Worm (Caenorhabditis elegans) whole organism, L4 larva: ENCODE results near the gene C15H9.4.

Experiments
- F44E2.7 ChIP-seq: fragments of 200-800 bp; sonication (Bioruptor generic); IDR thresholded peaks from 2 replicates; pipeline ENCODE4 v2.1.2; 2022; ENCODE audit warnings: missing genetic modification characterization, missing compliant biosample characterization
- F49E8.2 ChIP-seq: sonication (generic microtip); optimal IDR thresholded peaks from 2 replicates; lab custom pipeline; 2016; ENCODE audit warnings: missing compliant biosample characterization, mild to moderate bottlenecking, missing genetic modification characterization, borderline replicate concordance
- Y105C5A.15 ChIP-seq: fragments of 200-800 bp; sonication (Bioruptor generic); IDR thresholded peaks from 2 replicates; pipeline ENCODE4 v1.3.6; 2022; ENCODE audit warnings: missing genetic modification characterization, missing compliant biosample characterization
- Y75B8A.6 ChIP-seq: fragments of 200-800 bp; sonication (Bioruptor generic); IDR thresholded peaks from 2 replicates; pipeline ENCODE4 v1.3.6; 2022; ENCODE audit warnings: missing genetic modification reagents, missing genetic modification characterization, missing compliant biosample characterization
- ZK546.5 ChIP-seq, 2 experiments: sonication (generic microtip); optimal IDR thresholded peaks; 2 replicates each; lab custom pipeline; 2017; ENCODE audit warnings: missing biosample characterization in 2 of 2, missing genetic modification characterization in 2 of 2
- aha-1 ChIP-seq: fragments of 150-350 bp; peaks from one replicate; lab custom pipeline; 2014; ENCODE audit warnings: missing biosample characterization, missing genetic modification characterization
- ceh-28 ChIP-seq: fragments of 150-350 bp; optimal IDR thresholded peaks from 2 replicates; lab custom pipeline; 2014; ENCODE audit warnings: missing biosample characterization, missing genetic modification reagents, missing genetic modification characterization
- ceh-32 ChIP-seq: sonication (generic microtip); optimal IDR thresholded peaks from 2 replicates; lab custom pipeline; 2016; ENCODE audit warnings: mild to moderate bottlenecking, missing genetic modification characterization, missing compliant biosample characterization; ENCODE audit not compliant: poor library complexity
- ceh-44 ChIP-seq: fragments of 200-800 bp; sonication (Bioruptor generic); IDR thresholded peaks from 2 replicates; pipeline ENCODE4 v1.3.6; 2022; ENCODE audit warnings: missing genetic modification reagents, missing genetic modification characterization, missing compliant biosample characterization
- ces-1 ChIP-seq: fragments of 150-350 bp; sonication (generic microtip); optimal IDR thresholded peaks from 4 replicates; lab custom pipeline; 2014; ENCODE audit warnings: missing biosample characterization, missing genetic modification reagents, missing genetic modification characterization
- ctbp-1 ChIP-seq: fragments of 200-800 bp; sonication (Bioruptor generic); IDR thresholded peaks from 2 replicates; pipeline ENCODE4 v1.3.6; 2022; ENCODE audit warnings: missing genetic modification reagents, missing genetic modification characterization, missing compliant biosample characterization
- daf-12 ChIP-seq: fragments of 150-350 bp; optimal IDR thresholded peaks from 2 replicates; lab custom pipeline; 2014; ENCODE audit warnings: missing biosample characterization, missing genetic modification reagents, missing genetic modification characterization
- daf-16 ChIP-seq, 3 experiments: sonication (generic microtip); optimal IDR thresholded peaks; 2 replicates each; lab custom pipeline; 2016 to 2017; ENCODE audit warnings: missing genetic modification characterization in 3 of 3, missing genetic modification reagents in 3 of 3, mild to moderate bottlenecking in 2 of 3, missing compliant biosample characterization in 2 of 3, missing biosample characterization in 1 of 3, moderate library complexity in 1 of 3
- daf-19 ChIP-seq: fragments of 200-800 bp; sonication (Bioruptor generic); conservative IDR thresholded peaks from 2 replicates; pipeline ENCODE4 v1.3.6; 2022; ENCODE audit warnings: missing genetic modification characterization, missing compliant biosample characterization
- dmd-9 ChIP-seq: fragments of 200-800 bp; sonication (Bioruptor generic); IDR thresholded peaks from 2 replicates; pipeline ENCODE4 v1.3.6; 2022; ENCODE audit warnings: missing genetic modification reagents, missing genetic modification characterization, missing compliant biosample characterization
- dpl-1 ChIP-seq: fragments of 150-350 bp; optimal IDR thresholded peaks from 2 replicates; lab custom pipeline; 2014; ENCODE audit warnings: missing biosample characterization, missing genetic modification reagents, missing genetic modification characterization
- dve-1 ChIP-seq: sonication (generic microtip); optimal IDR thresholded peaks from 2 replicates; lab custom pipeline; 2017; ENCODE audit warnings: antibody characterized with exemption, mild to moderate bottlenecking, missing genetic modification characterization, missing compliant biosample characterization; ENCODE audit not compliant: insufficient read depth
- hif-1 ChIP-seq, 2 experiments: sonication (generic microtip); optimal IDR thresholded peaks; 2 replicates each; lab custom pipeline; 2016 to 2017; ENCODE audit warnings: missing compliant biosample characterization in 2 of 2, missing genetic modification characterization in 2 of 2, missing genetic modification reagents in 2 of 2, missing genotype in 2 of 2, mild to moderate bottlenecking in 1 of 2
- hlh-11 ChIP-seq: fragments of 200-800 bp; sonication (Bioruptor generic); optimal IDR thresholded peaks from 2 replicates; lab custom pipeline; 2018; ENCODE audit warnings: mild to moderate bottlenecking, missing genetic modification characterization, missing compliant biosample characterization
- lin-1 ChIP-seq: fragments of 200-800 bp; sonication (Bioruptor generic); IDR thresholded peaks from 2 replicates; pipeline ENCODE4 v1.3.6; 2022; ENCODE audit warnings: missing genetic modification reagents, missing genetic modification characterization, missing compliant biosample characterization
- lin-29 ChIP-seq: fragments of 200-800 bp; sonication (Bioruptor generic); IDR thresholded peaks from 2 replicates; pipeline ENCODE4 v1.3.6; 2022; ENCODE audit warnings: missing genetic modification reagents, missing genetic modification characterization, missing compliant biosample characterization
- lin-39 ChIP-seq: fragments of 150-350 bp; optimal IDR thresholded peaks from 2 replicates; lab custom pipeline; 2014; ENCODE audit warnings: missing biosample characterization, missing genetic modification reagents, missing genetic modification characterization
- lir-3 ChIP-seq: sonication (generic microtip); optimal IDR thresholded peaks from 2 replicates; lab custom pipeline; 2016; ENCODE audit warnings: mild to moderate bottlenecking, missing genetic modification characterization, missing compliant biosample characterization
- lsy-2 ChIP-seq, 2 experiments: fragments of 150-350 bp in 1 of 2; sonication (generic microtip) in 1 of 2; optimal IDR thresholded peaks; 2 replicates each; lab custom pipeline; 2014 to 2017; ENCODE audit warnings: missing biosample characterization in 2 of 2, missing genetic modification characterization in 2 of 2
- madf-5 ChIP-seq, 2 experiments: fragments of 200-800 bp; sonication (Bioruptor generic); IDR thresholded peaks; 2 replicates each; pipeline ENCODE4 v1.3.6; 2022; ENCODE audit warnings: missing compliant biosample characterization in 2 of 2, missing genetic modification characterization in 2 of 2
- mdl-1 ChIP-seq, 2 experiments: fragments of 150-350 bp in 1 of 2; sonication (generic microtip) in 1 of 2; optimal IDR thresholded peaks; 2 replicates each; lab custom pipeline; 2014 to 2017; ENCODE audit warnings: missing biosample characterization in 2 of 2, missing genetic modification characterization in 2 of 2
- mep-1 ChIP-seq: fragments of 150-350 bp; sonication (generic microtip); optimal IDR thresholded peaks from 3 replicates; lab custom pipeline; 2014; ENCODE audit warnings: missing biosample characterization, missing genetic modification characterization
- mxl-2 ChIP-seq: fragments of 200-800 bp; sonication (Bioruptor generic); conservative IDR thresholded peaks from 2 replicates; pipeline ENCODE4 v1.3.6; 2022; ENCODE audit warnings: missing genetic modification reagents, missing genetic modification characterization, missing compliant biosample characterization
- nhr-10 ChIP-seq: fragments of 150-350 bp; optimal IDR thresholded peaks from 2 replicates; lab custom pipeline; 2014; ENCODE audit warnings: missing biosample characterization, missing genetic modification characterization
- nhr-11 ChIP-seq: fragments of 150-350 bp; optimal IDR thresholded peaks from 2 replicates; lab custom pipeline; 2014; ENCODE audit warnings: missing biosample characterization, missing genetic modification characterization
- nhr-111 ChIP-seq: fragments of 200-800 bp; sonication (Bioruptor generic); optimal IDR thresholded peaks from 2 replicates; lab custom pipeline; 2018; ENCODE audit warnings: mild to moderate bottlenecking, missing genetic modification characterization, missing compliant biosample characterization
- nhr-28 ChIP-seq: fragments of 150-350 bp; optimal IDR thresholded peaks from 2 replicates; lab custom pipeline; 2014; ENCODE audit warnings: missing biosample characterization, missing genetic modification characterization
- nhr-41 ChIP-seq: fragments of 200-800 bp; sonication (Bioruptor generic); IDR thresholded peaks from 2 replicates; pipeline ENCODE4 v1.3.6; 2022; ENCODE audit warnings: missing genetic modification reagents, missing genetic modification characterization, missing compliant biosample characterization
- nhr-42 ChIP-seq: fragments of 200-800 bp; sonication (Bioruptor generic); IDR thresholded peaks from 2 replicates; pipeline ENCODE4 v1.3.6; 2022; ENCODE audit warnings: missing genetic modification characterization, missing compliant biosample characterization
- nhr-76 ChIP-seq: fragments of 150-350 bp; optimal IDR thresholded peaks from 2 replicates; lab custom pipeline; 2014; ENCODE audit warnings: missing biosample characterization, missing genetic modification characterization
- nhr-77 ChIP-seq: fragments of 150-350 bp; optimal IDR thresholded peaks from 2 replicates; lab custom pipeline; 2014; ENCODE audit warnings: missing biosample characterization, missing genetic modification characterization
- php-3 ChIP-seq: fragments of 200-800 bp; sonication (Bioruptor generic); IDR thresholded peaks from 2 replicates; pipeline ENCODE4 v1.3.6; 2022; ENCODE audit warnings: missing genetic modification reagents, missing genetic modification characterization, missing compliant biosample characterization
- pqm-1 ChIP-seq: sonication (generic microtip); optimal IDR thresholded peaks from 2 replicates; lab custom pipeline; 2017; ENCODE audit warnings: missing biosample characterization, missing genetic modification characterization
- rbr-2 ChIP-seq: sonication (generic microtip); optimal IDR thresholded peaks from 2 replicates; lab custom pipeline; 2016; ENCODE audit warnings: missing genotype, missing genetic modification characterization, missing compliant biosample characterization
- snpc-1.2 ChIP-seq: fragments of 200-800 bp; sonication (Bioruptor generic); IDR thresholded peaks from 2 replicates; pipeline ENCODE4 v1.3.6; 2022; ENCODE audit warnings: missing genetic modification reagents, missing genetic modification characterization, missing compliant biosample characterization
- snpc-4 ChIP-seq: fragments of 150-350 bp; optimal IDR thresholded peaks from 2 replicates; lab custom pipeline; 2014; ENCODE audit warnings: missing biosample characterization, missing genetic modification characterization
- spr-1 ChIP-seq: sonication (generic microtip); optimal IDR thresholded peaks from 2 replicates; lab custom pipeline; 2016; ENCODE audit warnings: mild to moderate bottlenecking, missing genetic modification characterization, missing compliant biosample characterization
- unc-130 ChIP-seq: sonication (generic microtip); optimal IDR thresholded peaks from 2 replicates; lab custom pipeline; 2016; ENCODE audit warnings: missing genetic modification reagents, missing genetic modification characterization, missing compliant biosample characterization
- vab-7 ChIP-seq: fragments of 200-800 bp; sonication (Bioruptor generic); IDR thresholded peaks from 2 replicates; pipeline ENCODE4 v1.3.6; 2022; ENCODE audit warnings: missing genetic modification reagents, missing genetic modification characterization, missing compliant biosample characterization
- zag-1 ChIP-seq: fragments of 150-350 bp; optimal IDR thresholded peaks from 2 replicates; lab custom pipeline; 2014; ENCODE audit warnings: missing biosample characterization, missing genetic modification characterization
- zfp-2 ChIP-seq: sonication (generic microtip); optimal IDR thresholded peaks from 2 replicates; lab custom pipeline; 2016; ENCODE audit warnings: mild to moderate bottlenecking, missing genetic modification characterization, missing compliant biosample characterization
- zfp-3 ChIP-seq: fragments of 200-800 bp; sonication (Bioruptor generic); conservative IDR thresholded peaks from 2 replicates; pipeline ENCODE4 v1.3.6; 2022; ENCODE audit warnings: missing genetic modification reagents, missing genetic modification characterization, missing compliant biosample characterization
- zip-11 ChIP-seq: fragments of 200-800 bp; sonication (Bioruptor generic); IDR thresholded peaks from 2 replicates; pipeline ENCODE4 v1.3.6; 2022; ENCODE audit warnings: missing genetic modification characterization, missing compliant biosample characterization
- zip-2 ChIP-seq: fragments of 150-350 bp; optimal IDR thresholded peaks from 2 replicates; lab custom pipeline; 2014; ENCODE audit warnings: missing biosample characterization, missing genetic modification characterization

The C15H9.4 gene

DNA sequence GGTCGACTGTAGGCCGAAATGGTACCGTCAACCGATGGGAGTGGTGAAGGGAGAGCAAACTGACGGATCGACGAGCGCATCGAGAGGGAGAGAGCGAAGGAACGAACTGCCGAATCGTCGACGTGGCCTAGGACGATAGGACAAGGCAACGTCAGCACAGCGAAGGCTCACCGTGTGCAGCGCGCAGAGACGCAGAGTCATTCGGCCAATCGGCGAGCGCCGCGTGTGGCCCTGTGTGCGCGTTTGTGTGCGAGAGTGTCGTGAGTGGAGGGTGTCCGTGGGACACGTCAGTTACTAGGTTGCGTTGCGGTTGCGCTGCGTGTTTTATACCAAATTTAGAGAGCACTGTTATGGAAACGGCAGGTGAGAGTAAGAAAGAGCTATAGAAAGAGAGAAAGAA, 5.5 kb upstream of the C15H9.4 start, which contains the start of gene hsp-3 (continued):
- TF ChIP-seq spr-1 (peak; percentile 88), ceh-32 (tag; lab: Kevin White, UChicago) (peak; percentile 41), nhr-42 (GFP tag; lab: Robert Waterston, UW) (peak; percentile 96), ZK546.5 (tag; optimal IDR thresholded peaks at IDR 0.05; lab: Kevin White, UChicago) (no peak), lin-1 (GFP tag; lab: Robert Waterston, UW) (peak; percentile 98), zfp-2 (tag; lab: Kevin White, UChicago) (peak; percentile 74), dpl-1 (GFP tag; lab: Kevin White, UChicago) (peak; percentile 79), lin-39 (tag; lab: Kevin White, UChicago) (no peak), lsy-2 (tag; optimal IDR thresholded peaks at IDR 0.05; lab: Kevin White, UChicago) (peak; percentile 90 to 96), zip-11 (GFP tag; lab: Robert Waterston, UW) (0 out of 2 replicates have a peak, but pooled peaks have one; percentile 15), aha-1 (tag; lab: Kevin White, UChicago) (peak; percentile 99), unc-130 (GFP tag; lab: Kevin White, UChicago) (peak; percentile 6), madf-5 (GFP tag; IDR thresholded peaks at IDR 0.05; lab: Robert Waterston, UW) (0 out of 4 replicates have a peak, but pooled peaks of 1 of the 2 experiments have one; percentile 28), zag-1 (peak; percentile 27), daf-12 (no peak), vab-7 (GFP tag; lab: Robert Waterston, UW) (peak; percentile 83), lir-3 (tag; lab: Kevin White, UChicago) (peak; percentile 63), hif-1 (tag; optimal IDR thresholded peaks at IDR 0.05; lab: Kevin White, UChicago) (peak; percentile 62 to 92), lin-29 (GFP tag; lab: Robert Waterston, UW) (peak; percentile 83)

DNA sequence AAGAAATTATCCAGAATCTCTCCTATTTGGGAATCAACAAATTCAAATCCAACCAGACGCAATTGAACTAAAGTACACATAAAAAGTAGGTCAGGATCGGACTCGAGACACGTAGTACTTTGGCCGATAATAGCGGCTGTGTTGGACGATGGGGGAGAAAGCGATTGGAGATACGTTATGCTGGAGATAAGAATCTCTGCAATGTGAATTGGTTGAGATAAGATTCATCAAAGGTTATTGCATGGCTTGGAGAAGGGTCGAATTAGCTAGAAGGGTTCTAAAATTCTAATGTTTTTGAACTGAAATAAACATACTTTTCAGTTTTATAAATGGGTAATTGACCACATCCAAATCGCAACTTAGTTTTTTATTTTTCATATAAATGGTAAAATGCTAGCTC, 4.9 kb upstream of the C15H9.4 start:
- TF ChIP-seq nhr-77 = no peak
- no peak for TF ChIP-seq zip-2
- no peak for TF ChIP-seq dmd-9 (GFP tag; lab: Robert Waterston, UW)
- no peak for TF ChIP-seq snpc-4 (tag; lab: Kevin White, UChicago)

DNA sequence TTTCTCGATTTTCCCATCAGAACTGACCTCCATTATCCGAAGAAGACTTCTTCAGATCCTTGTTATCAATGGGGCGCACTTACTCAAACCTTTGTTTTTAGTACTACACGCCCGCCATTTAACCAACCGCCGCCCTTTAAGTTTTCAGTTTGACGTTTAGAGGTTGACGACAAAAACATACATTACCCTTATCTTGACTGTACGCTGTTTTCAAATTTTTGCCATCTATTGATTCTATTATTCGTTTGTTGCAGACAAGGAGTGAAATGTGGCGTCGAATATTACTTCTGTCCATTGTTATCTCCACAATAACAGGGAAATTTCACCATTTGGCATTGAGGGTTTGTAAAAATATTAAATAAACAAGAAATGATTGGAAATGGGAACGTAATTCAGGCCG, 4.4 kb upstream of the C15H9.4 start, which contains the start of gene C15H9.5:
Gene C15H9.5 (plus strand): TSS at position 255 of the 400 bp plus-strand sequence.
- TF ChIP-seq ceh-28 (tag; lab: Kevin White, UChicago) = no peak
- no peak for TF ChIP-seq Y105C5A.15
- no peak for TF ChIP-seq ZK546.5 (tag; optimal IDR thresholded peaks at IDR 0.05; lab: Kevin White, UChicago)
- peak; percentile 12 for TF ChIP-seq mep-1 (tag; lab: Kevin White, UChicago)
- peak; percentile 56 for TF ChIP-seq dve-1 (tag; lab: Kevin White, UChicago)
- no peak for TF ChIP-seq Y75B8A.6 (GFP tag; lab: Robert Waterston, UW)
- no peak for TF ChIP-seq mxl-2
- no peak for TF ChIP-seq F44E2.7 (GFP tag; lab: Robert Waterston, UW)
- no peak for TF ChIP-seq dpl-1 (GFP tag; lab: Kevin White, UChicago)
- no peak for TF ChIP-seq rbr-2 (tag; lab: Kevin White, UChicago)
- TF ChIP-seq snpc-1.2 (GFP tag; lab: Robert Waterston, UW) = no peak
- no peak for TF ChIP-seq nhr-111 (GFP tag; lab: Kevin White, UChicago)
- no peak for TF ChIP-seq nhr-10 (tag; lab: Kevin White, UChicago)
- TF ChIP-seq daf-19 (GFP tag; lab: Robert Waterston, UW) = no peak
- no peak for TF ChIP-seq F49E8.2 (tag; lab: Kevin White, UChicago)
- TF ChIP-seq snpc-4 (tag; lab: Kevin White, UChicago) = no peak
- no peak for TF ChIP-seq php-3 (GFP tag; lab: Robert Waterston, UW)
- TF ChIP-seq nhr-11 = no peak
- TF ChIP-seq mdl-1 (tag; optimal IDR thresholded peaks at IDR 0.05; lab: Kevin White, UChicago) = no peak
- no peak for TF ChIP-seq daf-16 (GFP tag; optimal IDR thresholded peaks at IDR 0.05; lab: Kevin White, UChicago)
- TF ChIP-seq daf-16 (tag; optimal IDR thresholded peaks at IDR 0.05; lab: Kevin White, UChicago) = peak; percentile 93
- no peak for TF ChIP-seq ceh-44 (GFP tag; lab: Robert Waterston, UW)
- peak; percentile 38 for TF ChIP-seq pqm-1 (tag; lab: Kevin White, UChicago)
- TF ChIP-seq zfp-3 (GFP tag; lab: Robert Waterston, UW) = no peak
- TF ChIP-seq zip-11 (GFP tag; lab: Robert Waterston, UW) = no peak
- peak; percentile 47 for TF ChIP-seq hlh-11
- TF ChIP-seq ces-1 (GFP tag; lab: Kevin White, UChicago) = no peak
- TF ChIP-seq nhr-76 (tag; lab: Kevin White, UChicago) = no peak
- TF ChIP-seq nhr-28 (tag; lab: Kevin White, UChicago) = peak; percentile 33
- no peak for TF ChIP-seq ctbp-1
- TF ChIP-seq nhr-41 (GFP tag; lab: Robert Waterston, UW) = no peak
